Worm (Caenorhabditis elegans) whole organism, L4 larva: ENCODE results near the gene decr-1.1.

Experiments
- F37D6.2 ChIP-seq: sonication (generic microtip); optimal IDR thresholded peaks from 2 replicates; lab custom pipeline; 2016; ENCODE audit warnings: mild to moderate bottlenecking, missing genetic modification characterization, missing compliant biosample characterization
- F44E2.7 ChIP-seq: fragments of 200-800 bp; sonication (Bioruptor generic); IDR thresholded peaks from 2 replicates; pipeline ENCODE4 v2.1.2; 2022; ENCODE audit warnings: missing genetic modification characterization, missing compliant biosample characterization
- R02D3.7 ChIP-seq: fragments of 150-350 bp; sonication (generic microtip); optimal IDR thresholded peaks from 3 replicates; lab custom pipeline; 2014; ENCODE audit warnings: missing biosample characterization, missing genetic modification characterization
- T20F7.1 ChIP-seq: fragments of 200-800 bp; sonication (Bioruptor generic); optimal IDR thresholded peaks from 2 replicates; lab custom pipeline; 2018; ENCODE audit warnings: mild to moderate bottlenecking, missing genetic modification characterization, missing compliant biosample characterization
- T26A8.4 ChIP-seq: fragments of 200-800 bp; sonication (Bioruptor generic); IDR thresholded peaks from 2 replicates; pipeline ENCODE4 v1.3.6; 2022; ENCODE audit warnings: missing genetic modification characterization, missing compliant biosample characterization
- Y105C5A.15 ChIP-seq: fragments of 200-800 bp; sonication (Bioruptor generic); IDR thresholded peaks from 2 replicates; pipeline ENCODE4 v1.3.6; 2022; ENCODE audit warnings: missing genetic modification characterization, missing compliant biosample characterization
- Y5F2A.4 ChIP-seq: fragments of 200-800 bp; sonication (Bioruptor generic); optimal IDR thresholded peaks from 2 replicates; lab custom pipeline; 2018; ENCODE audit warnings: mild to moderate bottlenecking, missing genetic modification characterization, missing compliant biosample characterization
- Y75B8A.6 ChIP-seq: fragments of 200-800 bp; sonication (Bioruptor generic); IDR thresholded peaks from 2 replicates; pipeline ENCODE4 v1.3.6; 2022; ENCODE audit warnings: missing genetic modification reagents, missing genetic modification characterization, missing compliant biosample characterization
- aha-1 ChIP-seq: fragments of 150-350 bp; peaks from one replicate; lab custom pipeline; 2014; ENCODE audit warnings: missing biosample characterization, missing genetic modification characterization
- aly-2 ChIP-seq: sonication (generic microtip); optimal IDR thresholded peaks from 2 replicates; lab custom pipeline; 2018; ENCODE audit warnings: missing biosample characterization, missing genetic modification characterization
- ama-1 ChIP-seq: fragments of 150-350 bp; optimal IDR thresholded peaks from 2 replicates; lab custom pipeline; 2014; ENCODE audit warnings: inconsistent platforms, mixed read lengths
- ceh-62 ChIP-seq: sonication (generic microtip); optimal IDR thresholded peaks from 2 replicates; lab custom pipeline; 2017; ENCODE audit warnings: missing biosample characterization, missing genetic modification characterization
- ces-1 ChIP-seq: fragments of 150-350 bp; sonication (generic microtip); optimal IDR thresholded peaks from 4 replicates; lab custom pipeline; 2014; ENCODE audit warnings: missing biosample characterization, missing genetic modification reagents, missing genetic modification characterization
- daf-16 ChIP-seq, 3 experiments: sonication (generic microtip); optimal IDR thresholded peaks; 2 replicates each; lab custom pipeline; 2016 to 2017; ENCODE audit warnings: missing genetic modification characterization in 3 of 3, missing genetic modification reagents in 3 of 3, mild to moderate bottlenecking in 2 of 3, missing compliant biosample characterization in 2 of 3, missing biosample characterization in 1 of 3, moderate library complexity in 1 of 3
- dmd-6 ChIP-seq: fragments of 200-800 bp; sonication (Bioruptor generic); IDR thresholded peaks from 2 replicates; pipeline ENCODE4 v1.3.6; 2022; ENCODE audit warnings: missing genetic modification reagents, missing genetic modification characterization, missing compliant biosample characterization
- dmd-8 ChIP-seq: fragments of 200-800 bp; sonication (Bioruptor generic); IDR thresholded peaks from 2 replicates; pipeline ENCODE4 v1.3.6; 2022; ENCODE audit warnings: missing genetic modification characterization, missing compliant biosample characterization
- dmd-9 ChIP-seq: fragments of 200-800 bp; sonication (Bioruptor generic); IDR thresholded peaks from 2 replicates; pipeline ENCODE4 v1.3.6; 2022; ENCODE audit warnings: missing genetic modification reagents, missing genetic modification characterization, missing compliant biosample characterization
- duxl-1 ChIP-seq: sonication (generic microtip); optimal IDR thresholded peaks from 2 replicates; lab custom pipeline; 2016; ENCODE audit warnings: mild to moderate bottlenecking, missing genetic modification characterization, moderate library complexity, missing compliant biosample characterization; ENCODE audit not compliant: poor library complexity
- fos-1 ChIP-seq: fragments of 150-350 bp; optimal IDR thresholded peaks from 2 replicates; lab custom pipeline; 2014; ENCODE audit warnings: missing biosample characterization, missing genetic modification characterization
- gei-8 ChIP-seq: fragments of 200-800 bp; sonication (Bioruptor generic); optimal IDR thresholded peaks from 2 replicates; lab custom pipeline; 2018; ENCODE audit warnings: mild to moderate bottlenecking, missing genetic modification characterization, missing compliant biosample characterization
- hlh-11 ChIP-seq: fragments of 200-800 bp; sonication (Bioruptor generic); optimal IDR thresholded peaks from 2 replicates; lab custom pipeline; 2018; ENCODE audit warnings: mild to moderate bottlenecking, missing genetic modification characterization, missing compliant biosample characterization
- hlh-30 ChIP-seq: sonication (generic microtip); optimal IDR thresholded peaks from 2 replicates; lab custom pipeline; 2017; ENCODE audit warnings: antibody characterized with exemption, mild to moderate bottlenecking, missing genetic modification characterization, missing compliant biosample characterization; ENCODE audit not compliant: insufficient read depth
- hmg-1.1 ChIP-seq: fragments of 200-800 bp; sonication (Bioruptor generic); IDR thresholded peaks from 2 replicates; pipeline ENCODE4 v1.3.6; 2022; ENCODE audit warnings: missing genetic modification reagents, missing genetic modification characterization, missing compliant biosample characterization
- lin-13 ChIP-seq: fragments of 150-350 bp; optimal IDR thresholded peaks from 2 replicates; lab custom pipeline; 2014; ENCODE audit warnings: missing biosample characterization, missing genetic modification reagents, missing genetic modification characterization
- lin-15B ChIP-seq: fragments of 150-350 bp; sonication (generic microtip); optimal IDR thresholded peaks from 3 replicates; lab custom pipeline; 2014; ENCODE audit warnings: missing biosample characterization, missing genetic modification characterization
- lin-29 ChIP-seq: fragments of 200-800 bp; sonication (Bioruptor generic); IDR thresholded peaks from 2 replicates; pipeline ENCODE4 v1.3.6; 2022; ENCODE audit warnings: missing genetic modification reagents, missing genetic modification characterization, missing compliant biosample characterization
- lin-38 ChIP-seq: fragments of 200-800 bp; sonication (Bioruptor generic); IDR thresholded peaks from 2 replicates; pipeline ENCODE4 v1.3.6; 2022; ENCODE audit warnings: missing genetic modification reagents, missing genetic modification characterization, missing compliant biosample characterization
- lin-39 ChIP-seq: fragments of 150-350 bp; optimal IDR thresholded peaks from 2 replicates; lab custom pipeline; 2014; ENCODE audit warnings: missing biosample characterization, missing genetic modification reagents, missing genetic modification characterization
- lir-3 ChIP-seq: sonication (generic microtip); optimal IDR thresholded peaks from 2 replicates; lab custom pipeline; 2016; ENCODE audit warnings: mild to moderate bottlenecking, missing genetic modification characterization, missing compliant biosample characterization
- lsy-2 ChIP-seq, 2 experiments: fragments of 150-350 bp in 1 of 2; sonication (generic microtip) in 1 of 2; optimal IDR thresholded peaks; 2 replicates each; lab custom pipeline; 2014 to 2017; ENCODE audit warnings: missing biosample characterization in 2 of 2, missing genetic modification characterization in 2 of 2
- mdl-1 ChIP-seq, 2 experiments: fragments of 150-350 bp in 1 of 2; sonication (generic microtip) in 1 of 2; optimal IDR thresholded peaks; 2 replicates each; lab custom pipeline; 2014 to 2017; ENCODE audit warnings: missing biosample characterization in 2 of 2, missing genetic modification characterization in 2 of 2
- mep-1 ChIP-seq: fragments of 150-350 bp; sonication (generic microtip); optimal IDR thresholded peaks from 3 replicates; lab custom pipeline; 2014; ENCODE audit warnings: missing biosample characterization, missing genetic modification characterization
- mxl-2 ChIP-seq: fragments of 200-800 bp; sonication (Bioruptor generic); conservative IDR thresholded peaks from 2 replicates; pipeline ENCODE4 v1.3.6; 2022; ENCODE audit warnings: missing genetic modification reagents, missing genetic modification characterization, missing compliant biosample characterization
- mxl-3 ChIP-seq: fragments of 200-800 bp; sonication (Bioruptor generic); optimal IDR thresholded peaks from 2 replicates; lab custom pipeline; 2018; ENCODE audit warnings: mild to moderate bottlenecking, missing genetic modification characterization, missing compliant biosample characterization
- nhr-11 ChIP-seq: fragments of 150-350 bp; optimal IDR thresholded peaks from 2 replicates; lab custom pipeline; 2014; ENCODE audit warnings: missing biosample characterization, missing genetic modification characterization
- nhr-48 ChIP-seq: sonication (generic microtip); optimal IDR thresholded peaks from 2 replicates; lab custom pipeline; 2016; ENCODE audit warnings: mild to moderate bottlenecking, missing genetic modification characterization, missing compliant biosample characterization
- nhr-6 ChIP-seq: fragments of 150-350 bp; optimal IDR thresholded peaks from 2 replicates; lab custom pipeline; 2014; ENCODE audit warnings: missing biosample characterization, missing genetic modification characterization
- nhr-77 ChIP-seq: fragments of 150-350 bp; optimal IDR thresholded peaks from 2 replicates; lab custom pipeline; 2014; ENCODE audit warnings: missing biosample characterization, missing genetic modification characterization
- rbr-2 ChIP-seq: sonication (generic microtip); optimal IDR thresholded peaks from 2 replicates; lab custom pipeline; 2016; ENCODE audit warnings: missing genotype, missing genetic modification characterization, missing compliant biosample characterization
- set-16 ChIP-seq: fragments of 200-800 bp; sonication (Bioruptor generic); IDR thresholded peaks from 2 replicates; pipeline ENCODE4 v1.3.6; 2022; ENCODE audit warnings: missing genetic modification reagents, missing genetic modification characterization, missing compliant biosample characterization
- skn-1 ChIP-seq: fragments of 150-350 bp; optimal IDR thresholded peaks from 2 replicates; lab custom pipeline; 2014; ENCODE audit warnings: missing biosample characterization, missing genetic modification characterization
- tra-1 ChIP-seq: fragments of 200-800 bp; sonication (Bioruptor generic); IDR thresholded peaks from 2 replicates; pipeline ENCODE4 v1.3.6; 2022; ENCODE audit warnings: missing genetic modification reagents, missing genetic modification characterization, missing compliant biosample characterization
- unc-130 ChIP-seq: sonication (generic microtip); optimal IDR thresholded peaks from 2 replicates; lab custom pipeline; 2016; ENCODE audit warnings: missing genetic modification reagents, missing genetic modification characterization, missing compliant biosample characterization
- unc-39 ChIP-seq: sonication (generic microtip); optimal IDR thresholded peaks from 2 replicates; lab custom pipeline; 2017; ENCODE audit warnings: missing biosample characterization, missing genetic modification characterization
- unc-62 ChIP-seq, 3 experiments: fragments of 150-350 bp in 1 of 3; sonication (generic microtip); optimal IDR thresholded peaks in 2 of 3; peaks in 1 of 3; 1 replicate in 1 of 3; 2 replicates in 2 of 3; lab custom pipeline; 2014 to 2017; ENCODE audit warnings: missing biosample characterization in 3 of 3, missing genetic modification characterization in 3 of 3, missing genetic modification reagents in 3 of 3, missing genotype in 1 of 3
- zag-1 ChIP-seq: fragments of 150-350 bp; optimal IDR thresholded peaks from 2 replicates; lab custom pipeline; 2014; ENCODE audit warnings: missing biosample characterization, missing genetic modification characterization

The decr-1.1 gene

DNA sequence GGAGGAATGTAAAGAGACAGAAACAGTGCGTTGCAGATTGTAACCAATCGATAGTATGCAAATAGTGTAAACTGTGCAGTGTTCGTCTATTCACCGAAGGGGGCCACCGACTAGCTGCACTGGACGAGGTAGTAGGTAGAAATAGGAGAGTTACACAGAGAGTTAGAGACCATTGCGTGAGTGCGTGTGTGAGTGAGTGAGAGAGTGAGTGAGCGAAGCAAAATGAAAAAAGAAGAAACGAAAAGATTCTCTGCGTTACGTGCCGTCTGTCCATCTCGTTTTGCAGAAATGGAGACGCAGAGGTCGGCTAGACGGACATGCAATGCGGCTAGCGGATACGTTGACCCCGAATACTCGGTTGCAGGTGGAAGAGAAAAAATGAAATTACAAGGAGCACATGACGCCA is 26.3 kb downstream of the decr-1.1 start (continued):
- TF ChIP-seq T26A8.4 (GFP tag; lab: Robert Waterston, UW) (no peak), lin-38 (GFP tag; lab: Robert Waterston, UW) (no peak), zag-1 (tag; lab: Kevin White, UChicago) (no peak), hlh-11 (tag; lab: Kevin White, UChicago) (peak; percentile 83), unc-62 (GFP tag; optimal IDR thresholded peaks at IDR 0.05 in 1 of 2; lab: Kevin White, UChicago) (peak in 1 of 2 experiments; percentile 94), unc-62 (tag; optimal IDR thresholded peaks at IDR 0.05; lab: Kevin White, UChicago) (no peak), ama-1 (no peak), daf-16 (GFP tag; optimal IDR thresholded peaks at IDR 0.05; lab: Kevin White, UChicago) (peak in 1 of 2 experiments; percentile 1), daf-16 (tag; optimal IDR thresholded peaks at IDR 0.05; lab: Kevin White, UChicago) (peak; percentile 49), nhr-6 (peak; percentile 92), F37D6.2 (tag; lab: Kevin White, UChicago) (peak; percentile 25), aly-2 (tag; lab: Kevin White, UChicago) (no peak), nhr-77 (tag; lab: Kevin White, UChicago) (peak; percentile 21), unc-130 (GFP tag; lab: Kevin White, UChicago) (no peak), R02D3.7 (no peak), ceh-62 (no peak), set-16 (peak; percentile 17; the same call in 1 of the 2 replicates), mxl-2 (GFP tag; lab: Robert Waterston, UW) (no peak), tra-1 (GFP tag; lab: Robert Waterston, UW) (no peak), lsy-2 (tag; optimal IDR thresholded peaks at IDR 0.05; lab: Kevin White, UChicago) (peak; percentile 46 to 49), rbr-2 (tag; lab: Kevin White, UChicago) (peak; percentile 73), Y75B8A.6 (no peak), mdl-1 (tag; optimal IDR thresholded peaks at IDR 0.05; lab: Kevin White, UChicago) (peak in 1 of 2 experiments; percentile 78), T20F7.1 (GFP tag; lab: Kevin White, UChicago) (peak; percentile 2), lin-13 (GFP tag; lab: Kevin White, UChicago) (no peak), skn-1 (no peak), lir-3 (no peak), lin-29 (GFP tag; lab: Robert Waterston, UW) (no peak), hlh-30 (tag; lab: Kevin White, UChicago) (peak; percentile 49), F44E2.7 (GFP tag; lab: Robert Waterston, UW) (0 out of 2 replicates have a peak, but pooled peaks have one; percentile 27), fos-1 (tag; lab: Kevin White, UChicago) (no peak), hmg-1.1 (GFP tag; lab: Robert Waterston, UW) (peak; percentile 74), nhr-11 (tag; lab: Kevin White, UChicago) (peak; percentile 79), lin-39 (tag; lab: Kevin White, UChicago) (no peak)

ce11 chrV:13812330-13812729 is 30.1 kb downstream of the decr-1.1 start:
- TF ChIP-seq lin-38 (GFP tag; lab: Robert Waterston, UW): no peak
- TF ChIP-seq ces-1: peak; percentile 47

- no peak for TF ChIP-seq dmd-8
- TF ChIP-seq mep-1: no peak
- TF ChIP-seq Y105C5A.15 (GFP tag; lab: Robert Waterston, UW): no peak
- TF ChIP-seq gei-8 (GFP tag; lab: Kevin White, UChicago): no peak
- TF ChIP-seq dmd-6 (GFP tag; lab: Robert Waterston, UW): no peak
- TF ChIP-seq lin-15B: no peak
- TF ChIP-seq aha-1: no peak
- TF ChIP-seq nhr-48 (tag; lab: Kevin White, UChicago): no peak
- TF ChIP-seq T26A8.4 (GFP tag; lab: Robert Waterston, UW): no peak
- TF ChIP-seq Y5F2A.4 (GFP tag; lab: Kevin White, UChicago): no peak
- no peak for TF ChIP-seq hmg-1.1 (GFP tag; lab: Robert Waterston, UW)
- no peak for TF ChIP-seq duxl-1 (tag; lab: Kevin White, UChicago)
- no peak for TF ChIP-seq unc-39 (tag; lab: Kevin White, UChicago)
- TF ChIP-seq mxl-3 (GFP tag; lab: Kevin White, UChicago): no peak
- no peak for TF ChIP-seq dmd-9 (GFP tag; lab: Robert Waterston, UW)
Observed at ce11 chrV:13812931-13813330, 30.7 kb downstream of the decr-1.1 start, which contains the start of gene ceh-24. TSS of gene ceh-24 (plus strand) at chrV:13813231.
